Fruit fly (Drosophila melanogaster): ENCODE measurements around the gene Sr-CIV.
A peak's percentile ranks its signal among the peaks of the same experiment; 100 is the strongest.

Sr-CIV gene

DNA sequence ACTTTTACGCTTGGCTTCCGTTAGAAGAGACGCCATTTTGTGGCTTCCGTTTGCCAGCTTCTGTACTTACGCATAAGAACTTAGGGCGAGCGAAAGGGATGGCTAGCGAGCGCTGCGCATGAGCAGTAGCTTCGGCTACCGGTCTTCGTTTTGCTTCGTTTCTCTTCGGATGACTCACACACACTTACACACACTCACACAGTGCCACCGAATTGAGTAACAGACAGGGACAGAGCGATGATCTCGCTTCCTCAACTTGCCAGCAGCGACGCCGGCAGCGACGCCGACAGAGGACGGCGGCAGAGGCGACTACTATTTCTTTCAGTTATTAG lies 15.5 kb upstream of the Sr-CIV start (continued):
- TF ChIP-seq bcd (GFP tag; optimal IDR thresholded peaks at IDR 0.05) (no peak), CG17361 (GFP tag; IDR thresholded peaks at IDR 0.05) (no peak), Kr (GFP tag; optimal IDR thresholded peaks at IDR 0.05) (no peak), Deaf1 (tag; optimal IDR thresholded peaks at IDR 0.05) (peak; percentile 90), Nf-YA (GFP tag; IDR thresholded peaks at IDR 0.05) (no peak), ind (GFP tag; optimal IDR thresholded peaks at IDR 0.05) (no peak), CG10979 (tag; optimal IDR thresholded peaks at IDR 0.05) (no peak), Gsc (GFP tag; IDR thresholded peaks at IDR 0.05) (no peak), CG6791 (GFP tag; IDR thresholded peaks at IDR 0.05; ENCODE audit: partially characterized antibody) (peak; percentile 46; the same call in 1 of the 3 replicates), ttk (GFP tag; IDR thresholded peaks at IDR 0.05) (no peak), CG6683 (GFP tag; optimal IDR thresholded peaks at IDR 0.05) (no peak), CG8944 (GFP tag; optimal IDR thresholded peaks at IDR 0.05) (no peak), ash1 (GFP tag; optimal IDR thresholded peaks at IDR 0.05) (no peak), CG4854 (GFP tag; optimal IDR thresholded peaks at IDR 0.05) (no peak), CG2199 (GFP tag; IDR thresholded peaks at IDR 0.05) (no peak), CG4617 (GFP tag; optimal IDR thresholded peaks at IDR 0.05; ENCODE audit: borderline replicate concordance) (no peak), mld (GFP tag; IDR thresholded peaks at IDR 0.05; ENCODE audit: partially characterized antibody) (no peak), CG12299 (tag; optimal IDR thresholded peaks at IDR 0.05) (no peak), emc (GFP tag; optimal IDR thresholded peaks at IDR 0.05) (no peak), CG1233 (GFP tag; optimal IDR thresholded peaks at IDR 0.05) (no peak), CG17359 (tag; optimal IDR thresholded peaks at IDR 0.05) (no peak), CG8478 (optimal IDR thresholded peaks at IDR 0.05) (peak; percentile 62), eyg (GFP tag; optimal IDR thresholded peaks at IDR 0.05) (no peak), CG16813 (GFP tag; IDR thresholded peaks at IDR 0.05; ENCODE audit: partially characterized antibody) (no peak), insv (GFP tag; optimal IDR thresholded peaks at IDR 0.05) (no peak), z (GFP tag; IDR thresholded peaks at IDR 0.05) (peak; percentile 95), Hr78 (GFP tag; optimal IDR thresholded peaks at IDR 0.05) (no peak), NfI (GFP tag; optimal IDR thresholded peaks at IDR 0.05) (no peak), zen2 (GFP tag; IDR thresholded peaks at IDR 0.05; ENCODE audit: partially characterized antibody) (no peak), Aef1 (GFP tag; IDR thresholded peaks at IDR 0.05) (no peak), esg (GFP tag; conservative IDR thresholded peaks at IDR 0.05) (no peak), HHEX (GFP tag; optimal IDR thresholded peaks at IDR 0.05) (no peak), Lhr (GFP tag; optimal IDR thresholded peaks at IDR 0.05) (no peak), Jarid2 (GFP tag; optimal IDR thresholded peaks at IDR 0.05) (peak; percentile 65), CG15269 (tag; optimal IDR thresholded peaks at IDR 0.05) (no peak), wek (GFP tag; optimal IDR thresholded peaks at IDR 0.05) (no peak), br (optimal IDR thresholded peaks at IDR 0.05) (no peak), kni (GFP tag; optimal IDR thresholded peaks at IDR 0.05) (peak; percentile 15), CG3726 (GFP tag; IDR thresholded peaks at IDR 0.05) (no peak), CG10366 (GFP tag; IDR thresholded peaks at IDR 0.05) (no peak), amos (GFP tag; IDR thresholded peaks at IDR 0.05; ENCODE audit: partially characterized antibody) (0 out of 2 replicates have a peak, but pooled peaks have one; percentile 13), Lpt (GFP tag; optimal IDR thresholded peaks at IDR 0.05) (no peak), HmgZ (tag; optimal IDR thresholded peaks at IDR 0.05) (no peak), fd96Cb (tag; optimal IDR thresholded peaks at IDR 0.05) (no peak), pros (GFP tag; optimal IDR thresholded peaks at IDR 0.05) (no peak), corto (GFP tag; optimal IDR thresholded peaks at IDR 0.05) (no peak), CG2712 (tag; optimal IDR thresholded peaks at IDR 0.05) (no peak), Meics (GFP tag; optimal IDR thresholded peaks at IDR 0.05) (no peak), CG14441 (GFP tag; IDR thresholded peaks at IDR 0.05) (no peak), CG18599 (GFP tag; optimal IDR thresholded peaks at IDR 0.05) (no peak), dm (GFP tag; optimal IDR thresholded peaks at IDR 0.05) (no peak)

Data from whole organism, embryonic.